Worm (Caenorhabditis elegans) whole organism, mixed stage, embryonic: ENCODE data around the gene D1014.6.
A peak's percentile ranks its signal among the peaks of the same experiment; 100 is the strongest.

Experiments
- M03D4.4 ChIP-seq: sonication (generic microtip); optimal IDR thresholded peaks from 2 replicates; lab custom pipeline; 2017; ENCODE audit warnings: mild to moderate bottlenecking, missing genetic modification characterization, missing compliant biosample characterization
- blmp-1 ChIP-seq: fragments of 150-350 bp; optimal IDR thresholded peaks from 2 replicates; lab custom pipeline; 2014; ENCODE audit warnings: missing biosample characterization, missing genetic modification characterization
- ceh-39 ChIP-seq: fragments of 150-350 bp; optimal IDR thresholded peaks from 2 replicates; lab custom pipeline; 2014; ENCODE audit warnings: missing biosample characterization, missing genetic modification characterization
- ceh-43 ChIP-seq: fragments of 200-800 bp; sonication (Bioruptor generic); optimal IDR thresholded peaks from 2 replicates; lab custom pipeline; 2018; ENCODE audit warnings: mild to moderate bottlenecking, missing genetic modification characterization, moderate library complexity, missing compliant biosample characterization
- ceh-83 ChIP-seq: fragments of 200-800 bp; sonication (Bioruptor generic); optimal IDR thresholded peaks from 2 replicates; lab custom pipeline; 2018; ENCODE audit warnings: mild to moderate bottlenecking, missing genetic modification characterization, missing compliant biosample characterization
- ces-1 ChIP-seq: fragments of 150-350 bp; optimal IDR thresholded peaks from 2 replicates; lab custom pipeline; 2014; ENCODE audit warnings: missing biosample characterization, missing genetic modification reagents, missing genetic modification characterization
- cnd-1 ChIP-seq: fragments of 200-800 bp; sonication (Bioruptor generic); optimal IDR thresholded peaks from 2 replicates; lab custom pipeline; 2018; ENCODE audit warnings: mild to moderate bottlenecking, missing genetic modification characterization, missing compliant biosample characterization
- drap-1 ChIP-seq: fragments of 200-800 bp; sonication (Bioruptor generic); optimal IDR thresholded peaks from 3 replicates; lab custom pipeline; 2018; ENCODE audit warnings: mild to moderate bottlenecking, missing genetic modification characterization, missing compliant biosample characterization
- elt-1 ChIP-seq: sonication (generic microtip); optimal IDR thresholded peaks from 2 replicates; lab custom pipeline; 2017; ENCODE audit warnings: missing genetic modification characterization, mild to moderate bottlenecking, missing compliant biosample characterization, antibody characterized with exemption, moderate library complexity, borderline replicate concordance; ENCODE audit not compliant: insufficient read depth
- elt-3 ChIP-seq: fragments of 150-350 bp; optimal IDR thresholded peaks from 2 replicates; lab custom pipeline; 2014; ENCODE audit warnings: missing biosample characterization, missing genetic modification characterization
- ham-2 ChIP-seq: fragments of 200-800 bp; sonication (Bioruptor generic); optimal IDR thresholded peaks from 2 replicates; lab custom pipeline; 2018; ENCODE audit warnings: mild to moderate bottlenecking, missing genetic modification characterization, missing compliant biosample characterization
- hlh-1 ChIP-seq: fragments of 150-350 bp; optimal IDR thresholded peaks from 2 replicates; lab custom pipeline; 2014; ENCODE audit warnings: missing biosample characterization, missing genetic modification reagents, missing genetic modification characterization
- lsy-2 ChIP-seq: fragments of 150-350 bp; optimal IDR thresholded peaks from 2 replicates; lab custom pipeline; 2014; ENCODE audit warnings: missing biosample characterization, missing genetic modification characterization
- mep-1 ChIP-seq: fragments of 150-350 bp; optimal IDR thresholded peaks from 2 replicates; lab custom pipeline; 2017; ENCODE audit warnings: missing biosample characterization, missing genetic modification reagents, missing genetic modification characterization, inconsistent platforms
- mls-2 ChIP-seq: sonication (generic microtip); optimal IDR thresholded peaks from 2 replicates; lab custom pipeline; 2016; ENCODE audit warnings: mild to moderate bottlenecking, missing genetic modification characterization, moderate library complexity, missing compliant biosample characterization
- nhr-12 ChIP-seq: fragments of 150-350 bp; optimal IDR thresholded peaks from 2 replicates; lab custom pipeline; 2014; ENCODE audit warnings: missing biosample characterization, missing genetic modification characterization
- nhr-2 ChIP-seq: fragments of 150-350 bp; optimal IDR thresholded peaks from 2 replicates; lab custom pipeline; 2014; ENCODE audit warnings: missing biosample characterization, missing genetic modification characterization
- nhr-237 ChIP-seq: fragments of 150-350 bp; optimal IDR thresholded peaks from 2 replicates; lab custom pipeline; 2014; ENCODE audit warnings: missing biosample characterization, missing genetic modification characterization
- nhr-28 ChIP-seq: fragments of 150-350 bp; optimal IDR thresholded peaks from 2 replicates; lab custom pipeline; 2014; ENCODE audit warnings: missing biosample characterization, missing genetic modification characterization
- nhr-76 ChIP-seq: sonication (generic microtip); optimal IDR thresholded peaks from 2 replicates; lab custom pipeline; 2017; ENCODE audit warnings: missing biosample characterization, missing genetic modification characterization
- sem-2 ChIP-seq: fragments of 200-800 bp; sonication (Bioruptor generic); optimal IDR thresholded peaks from 2 replicates; lab custom pipeline; 2018; ENCODE audit warnings: mild to moderate bottlenecking, missing genetic modification characterization, missing compliant biosample characterization
- sptf-1 ChIP-seq: sonication (generic microtip); optimal IDR thresholded peaks from 2 replicates; lab custom pipeline; 2017; ENCODE audit warnings: mild to moderate bottlenecking, missing genetic modification characterization, moderate library complexity, missing compliant biosample characterization
- tbx-8 ChIP-seq: fragments of 200-800 bp; sonication (Bioruptor generic); optimal IDR thresholded peaks from 2 replicates; lab custom pipeline; 2018; ENCODE audit warnings: mild to moderate bottlenecking, missing genetic modification characterization, moderate library complexity, missing compliant biosample characterization
- unc-120 ChIP-seq: sonication (generic microtip); optimal IDR thresholded peaks from 2 replicates; lab custom pipeline; 2017; ENCODE audit warnings: missing genetic modification characterization, missing compliant biosample characterization; ENCODE audit not compliant: poor library complexity, severe bottlenecking
- unc-62 ChIP-seq: fragments of 150-350 bp; optimal IDR thresholded peaks from 2 replicates; lab custom pipeline; 2014; ENCODE audit warnings: missing biosample characterization, missing genetic modification reagents, missing genetic modification characterization
- zip-8 ChIP-seq: fragments of 150-350 bp; optimal IDR thresholded peaks from 2 replicates; lab custom pipeline; 2014; ENCODE audit warnings: missing biosample characterization, missing genetic modification characterization
- ztf-11 ChIP-seq: fragments of 150-350 bp; optimal IDR thresholded peaks from 2 replicates; lab custom pipeline; 2014; ENCODE audit warnings: missing biosample characterization, missing genetic modification characterization

D1014.6 gene

DNA sequence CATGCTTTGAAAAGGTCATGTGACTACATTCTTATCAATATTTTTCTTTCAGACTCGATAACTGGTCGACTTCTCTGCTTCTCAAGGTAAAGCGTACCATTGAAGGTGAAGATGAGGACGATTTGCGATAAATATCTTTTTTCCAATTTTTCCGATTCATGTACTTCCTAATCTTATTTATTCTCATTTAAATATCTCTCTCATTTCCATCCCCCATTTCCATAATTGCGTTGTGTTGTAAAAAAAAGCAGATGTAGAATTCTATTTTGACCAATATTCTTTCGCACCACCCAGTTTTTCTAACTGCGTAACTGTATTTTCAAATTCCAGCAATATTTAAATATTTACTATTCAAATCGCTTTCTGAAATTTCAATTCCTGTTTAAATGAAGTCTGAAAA is 12.0 kb downstream of the D1014.6 start, which contains the start of gene D1014.4:
Gene D1014.4, plus strand, starts transcription at position 301 of the 400 bp plus-strand sequence.
- TF ChIP-seq hlh-1 (tag; lab: Kevin White, UChicago) (no peak), ces-1 (peak; percentile 6)

DNA sequence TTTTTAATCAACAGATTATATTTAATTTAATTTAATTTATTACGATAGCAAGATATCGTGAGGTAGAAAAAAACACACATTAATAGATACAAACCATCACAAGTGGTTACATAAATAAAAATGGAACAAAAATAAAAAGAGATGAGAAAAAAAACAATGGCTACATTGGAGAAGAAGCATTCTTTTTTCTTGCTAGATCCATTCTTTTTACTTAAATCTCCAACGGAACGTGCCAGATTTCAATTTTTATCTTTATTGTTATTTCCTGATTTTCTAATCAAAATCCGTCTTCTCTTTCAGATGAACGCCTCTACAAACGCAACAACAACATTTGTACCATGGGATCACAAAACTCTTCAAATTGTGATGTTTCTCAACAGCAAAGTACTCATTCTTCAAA is 22.6 kb downstream of the D1014.6 start, which contains the start of gene D1014.2:
Gene D1014.2, plus strand, starts transcription at position 301 of the 400 bp plus-strand sequence.
- TF ChIP-seq unc-62 (GFP tag; lab: Kevin White, UChicago) (no peak), ceh-43 (GFP tag; lab: Kevin White, UChicago) (no peak), M03D4.4 (tag; lab: Kevin White, UChicago) (no peak)
- TF ChIP-seq, all 35 proteins: peak for 0

DNA sequence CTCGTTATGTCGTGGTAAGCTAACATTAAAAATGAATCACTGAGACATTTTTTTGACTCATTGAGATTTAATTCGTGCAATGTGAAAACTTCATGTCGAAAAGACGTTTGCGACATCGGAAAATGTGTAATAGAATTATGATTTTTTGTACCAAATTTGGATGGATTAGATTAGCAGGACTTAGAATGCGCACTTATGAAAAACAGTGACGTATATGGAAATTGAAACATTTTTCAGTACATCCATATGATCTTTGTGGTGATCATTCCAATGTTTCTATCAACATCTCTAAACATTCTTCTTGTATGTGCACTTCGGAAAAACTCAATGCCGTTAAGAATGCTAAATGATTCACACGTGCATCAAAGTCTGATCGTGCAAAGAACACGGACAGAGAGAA is 23.5 kb downstream of the D1014.6 start:
- no peak for TF ChIP-seq tbx-8 (GFP tag; lab: Kevin White, UChicago)
- no peak for TF ChIP-seq blmp-1 (tag; lab: Kevin White, UChicago)
- TF ChIP-seq ztf-11 (tag; lab: Kevin White, UChicago) = no peak
- TF ChIP-seq nhr-76 = no peak
- no peak for TF ChIP-seq mep-1 (tag; lab: Kevin White, UChicago)
- no peak for TF ChIP-seq nhr-2 (tag; lab: Kevin White, UChicago)
- no peak for TF ChIP-seq ceh-39 (tag; lab: Kevin White, UChicago)
- TF ChIP-seq sem-2 (GFP tag; lab: Kevin White, UChicago) = no peak
- no peak for TF ChIP-seq lsy-2 (tag; lab: Kevin White, UChicago)
- no peak for TF ChIP-seq nhr-28 (tag; lab: Kevin White, UChicago)
- no peak for TF ChIP-seq elt-3 (tag; lab: Kevin White, UChicago)
- TF ChIP-seq M03D4.4 (tag; lab: Kevin White, UChicago) = no peak

DNA sequence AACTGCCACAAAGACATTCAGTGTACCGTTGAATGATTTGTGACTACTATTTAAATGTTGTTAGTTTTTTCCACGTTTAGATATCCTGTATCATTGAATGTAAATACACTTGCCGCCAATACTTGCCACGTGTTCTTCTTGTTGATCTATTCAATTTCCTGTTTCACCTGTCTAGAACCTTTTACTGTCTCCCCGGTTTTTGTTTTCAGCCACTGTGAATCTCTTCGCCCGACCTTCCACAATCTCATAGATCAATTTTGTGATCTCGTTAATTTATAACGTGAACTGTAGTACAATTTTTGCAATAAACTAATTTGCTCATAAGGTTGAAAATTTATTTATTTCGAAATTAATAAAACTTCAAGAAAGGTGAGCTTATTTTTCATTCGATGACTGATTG is 24.4 kb downstream of the D1014.6 start, which contains the start of gene D1014.13:
Gene D1014.13, plus strand, starts transcription at position 301 of the 400 bp plus-strand sequence.
- TF ChIP-seq mls-2 = no peak
- TF ChIP-seq nhr-12 = no peak
- no peak for TF ChIP-seq ceh-39 (tag; lab: Kevin White, UChicago)
- no peak for TF ChIP-seq cnd-1 (tag; lab: Kevin White, UChicago)
- TF ChIP-seq, all 35 proteins: peak for 0

DNA sequence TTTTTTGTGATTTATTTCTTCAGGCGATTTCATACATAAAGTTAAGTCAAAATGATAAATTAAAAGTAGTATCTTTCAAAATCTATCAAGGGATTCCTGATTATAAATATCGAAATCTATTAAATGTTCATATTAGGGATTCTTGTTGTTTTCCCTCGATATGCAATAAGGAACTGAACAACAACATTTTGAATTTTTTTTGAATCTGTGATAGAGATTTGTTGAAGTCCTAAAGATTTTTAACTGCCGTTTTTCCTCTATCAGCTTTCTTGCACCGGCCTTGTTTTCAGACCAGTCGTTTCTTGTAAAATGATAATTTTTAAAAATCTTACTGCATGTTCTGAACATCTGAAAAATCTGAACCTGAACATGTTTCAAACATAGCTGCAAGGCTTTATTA is 34.8 kb downstream of the D1014.6 start:
- no peak for TF ChIP-seq nhr-237 (tag; lab: Kevin White, UChicago)

- TF ChIP-seq elt-3 (tag; lab: Kevin White, UChicago) = no peak
These were observed 36.5 kb downstream of the D1014.6 start, which contains the start of gene sul-2 for ce11 chrV:8157446-8157845. sul-2 (plus strand) TSS chrV:8157746.

- TF ChIP-seq elt-3 (tag; lab: Kevin White, UChicago) (no peak), zip-8 (tag; lab: Kevin White, UChicago) (no peak)
These were observed 38.7 kb downstream of the D1014.6 start, which contains the start of gene F20D6.6 for ce11 chrV:8159629-8160028. F20D6.6 (plus strand) TSS chrV:8159929.

DNA sequence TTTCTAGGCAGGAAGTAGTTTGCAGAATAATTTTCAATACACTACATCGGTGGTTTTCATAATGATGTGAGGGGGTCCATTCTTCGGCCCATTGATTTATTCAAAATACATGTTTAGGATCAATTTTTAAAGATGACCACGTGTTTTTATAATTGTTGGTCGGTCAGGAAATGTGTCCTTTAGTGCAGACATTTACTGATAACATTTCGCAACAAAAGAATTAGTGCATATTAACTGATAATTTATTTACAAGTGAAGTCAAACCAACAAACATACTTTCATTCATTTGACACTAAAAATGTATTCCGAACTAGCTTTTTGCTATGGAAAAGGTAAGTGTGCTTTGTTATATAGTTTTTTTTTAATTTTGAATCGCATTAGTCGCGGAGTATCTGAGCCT is 40.7 kb downstream of the D1014.6 start, which contains the start of gene F20D6.5:
Gene F20D6.5, plus strand, starts transcription at position 259 of the 400 bp plus-strand sequence.
- TF ChIP-seq unc-120 (tag; lab: Kevin White, UChicago) (no peak), nhr-76 (no peak), sptf-1 (no peak), ceh-39 (tag; lab: Kevin White, UChicago) (no peak), ham-2 (GFP tag; lab: Kevin White, UChicago) (no peak), hlh-1 (tag; lab: Kevin White, UChicago) (no peak), ces-1 (no peak), ceh-83 (GFP tag; lab: Kevin White, UChicago) (no peak), unc-62 (GFP tag; lab: Kevin White, UChicago) (no peak), ceh-43 (GFP tag; lab: Kevin White, UChicago) (no peak), tbx-8 (GFP tag; lab: Kevin White, UChicago) (no peak), drap-1 (GFP tag; lab: Kevin White, UChicago) (no peak), zip-8 (tag; lab: Kevin White, UChicago) (no peak), elt-1 (tag; lab: Kevin White, UChicago) (no peak)
